Fruit fly (Drosophila melanogaster): ENCODE results near the gene CG9926.

CG9926 gene

dm6 chr3R:13976070-13976492, 25.1 kb upstream of the CG9926 start:
- TF ChIP-seq CG34367 (tag; optimal IDR thresholded peaks at IDR 0.05) = no peak
- no peak for TF ChIP-seq CG14655 (GFP tag; optimal IDR thresholded peaks at IDR 0.05)
- no peak for TF ChIP-seq rn (GFP tag; IDR thresholded peaks at IDR 0.05)
- TF ChIP-seq CG9948 (tag; optimal IDR thresholded peaks at IDR 0.05) = no peak
- TF ChIP-seq CG8301 (tag; optimal IDR thresholded peaks at IDR 0.05) = no peak
- TF ChIP-seq D1 (tag; optimal IDR thresholded peaks at IDR 0.05) = no peak
- TF ChIP-seq CG32121 (GFP tag; IDR thresholded peaks at IDR 0.05) = no peak
- no peak for TF ChIP-seq fd96Ca (GFP tag; IDR thresholded peaks at IDR 0.05)
- no peak for TF ChIP-seq Pif1B (GFP tag; optimal IDR thresholded peaks at IDR 0.05)
- TF ChIP-seq Snoo (tag; optimal IDR thresholded peaks at IDR 0.05) = no peak
- no peak for TF ChIP-seq gl (tag; optimal IDR thresholded peaks at IDR 0.05)
- TF ChIP-seq CG4496 (GFP tag; IDR thresholded peaks at IDR 0.05) = no peak
- TF ChIP-seq Pif1A (GFP tag; optimal IDR thresholded peaks at IDR 0.05) = peak; percentile 7
- TF ChIP-seq Ets98B (GFP tag; IDR thresholded peaks at IDR 0.05) = peak; percentile 39; the same call in 1 of the 2 replicates
- no peak for TF ChIP-seq CG10348 (GFP tag; IDR thresholded peaks at IDR 0.05)
- TF ChIP-seq EcR (GFP tag; optimal IDR thresholded peaks at IDR 0.05) = peak; percentile 85
- TF ChIP-seq CG12605 (GFP tag; IDR thresholded peaks at IDR 0.05) = 0 out of 2 replicates have a peak, but pooled peaks have one; percentile 13
- peak; percentile 22 for TF ChIP-seq CG13204 (GFP tag; optimal IDR thresholded peaks at IDR 0.05)
- no peak for TF ChIP-seq CG17806 (tag; optimal IDR thresholded peaks at IDR 0.05)
- TF ChIP-seq CG15710 (tag; optimal IDR thresholded peaks at IDR 0.05) = no peak
- TF ChIP-seq CG8159 (tag; optimal IDR thresholded peaks at IDR 0.05) = no peak

DNA sequence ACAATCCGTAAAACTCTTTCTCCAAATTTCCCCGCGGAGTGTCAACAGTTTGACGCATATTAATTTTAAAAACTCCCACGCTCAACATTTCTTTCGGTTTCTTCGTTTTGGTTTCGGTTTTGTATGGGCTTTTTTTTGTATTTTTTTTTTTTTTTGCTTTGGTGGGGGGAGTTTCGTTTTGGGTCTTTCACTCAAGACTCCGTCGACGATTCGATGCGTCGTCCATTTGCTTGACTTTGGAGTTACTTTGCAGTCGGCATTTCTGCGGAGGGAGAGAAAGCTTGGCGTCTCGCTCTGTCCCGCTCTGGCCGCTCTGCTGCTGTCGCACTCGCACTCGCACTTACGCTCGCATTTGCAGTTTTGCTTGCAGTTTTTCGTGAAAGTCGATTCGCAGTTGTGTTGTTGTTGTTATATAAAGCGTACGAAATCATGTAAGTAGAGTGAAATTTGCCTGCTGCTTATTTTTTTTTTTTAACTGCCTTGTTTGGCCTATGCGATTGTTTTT, 23.9 kb upstream of the CG9926 start:
- TF ChIP-seq CG32121 (GFP tag; IDR thresholded peaks at IDR 0.05) = no peak
- TF ChIP-seq Pif1B (GFP tag; optimal IDR thresholded peaks at IDR 0.05) = peak; percentile 18
- TF ChIP-seq CG13204 (GFP tag; optimal IDR thresholded peaks at IDR 0.05) = no peak
- TF ChIP-seq fd96Ca (GFP tag; IDR thresholded peaks at IDR 0.05) = no peak
- TF ChIP-seq Snoo (tag; optimal IDR thresholded peaks at IDR 0.05) = peak; percentile 21
- TF ChIP-seq CG12605 (GFP tag; IDR thresholded peaks at IDR 0.05) = no peak
- peak; percentile 53; the same call in 1 of the 3 replicates for TF ChIP-seq CG4496 (GFP tag; IDR thresholded peaks at IDR 0.05)
- no peak for TF ChIP-seq CG9948 (tag; optimal IDR thresholded peaks at IDR 0.05)
- no peak for TF ChIP-seq CG17806 (tag; optimal IDR thresholded peaks at IDR 0.05)
- no peak for TF ChIP-seq gl (tag; optimal IDR thresholded peaks at IDR 0.05)
- no peak for TF ChIP-seq rn (GFP tag; IDR thresholded peaks at IDR 0.05)

DNA sequence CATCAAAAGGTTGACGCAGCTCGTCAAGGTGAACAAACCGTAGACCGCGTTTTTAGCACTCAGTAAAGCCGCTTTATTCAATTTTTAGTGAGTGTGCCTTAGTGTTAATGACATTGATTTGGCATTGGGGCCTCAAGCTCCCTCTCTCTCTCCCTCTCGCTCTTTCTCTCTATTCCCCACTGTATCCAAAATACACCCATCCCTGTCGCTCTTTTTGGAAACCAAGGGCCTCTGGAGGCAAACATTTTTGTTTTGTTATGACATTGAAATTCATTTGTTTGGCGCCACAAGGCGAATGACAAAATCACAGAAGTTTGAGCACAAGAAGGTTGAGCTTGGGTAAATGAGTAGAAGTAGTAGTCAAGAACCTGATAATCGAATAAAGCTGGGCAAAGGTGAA, 21.7 kb upstream of the CG9926 start:
- no peak for TF ChIP-seq Pif1B (GFP tag; optimal IDR thresholded peaks at IDR 0.05)
- TF ChIP-seq Ets98B (GFP tag; IDR thresholded peaks at IDR 0.05) = no peak

DNA sequence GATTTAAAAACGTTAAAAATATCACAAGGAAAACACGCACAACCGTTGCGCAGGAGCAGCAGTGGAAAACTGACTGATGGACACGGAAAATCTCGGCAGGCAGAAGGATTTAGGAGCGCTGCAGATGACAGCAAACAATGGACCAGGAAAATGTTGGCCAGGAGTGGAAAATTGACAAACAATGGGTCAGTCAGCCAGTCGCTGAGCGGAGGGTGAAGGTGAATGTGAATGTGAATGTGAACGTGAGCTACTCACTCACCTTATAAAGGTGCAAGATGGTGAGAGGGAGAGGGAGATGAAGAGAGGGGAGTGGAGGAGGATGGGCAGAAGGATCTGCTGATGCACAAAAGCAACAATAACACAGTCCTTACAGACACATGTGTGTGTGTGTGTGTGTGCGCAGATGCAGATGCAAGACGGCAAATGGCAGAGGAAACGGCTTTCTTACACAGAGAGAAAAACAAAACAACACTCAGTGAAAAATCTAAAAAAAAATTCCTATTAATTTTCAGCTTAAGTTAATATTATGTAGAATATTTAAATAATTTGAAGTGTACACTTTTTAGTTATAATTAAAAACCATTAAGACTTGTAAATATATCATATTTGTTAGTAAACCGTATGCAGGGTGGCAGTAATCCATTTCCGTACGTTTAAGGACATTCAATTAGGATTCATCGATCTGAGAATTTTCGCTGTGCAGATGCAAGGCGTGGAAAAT, 20.9 kb upstream of the CG9926 start:
- TF ChIP-seq CG9948 (tag; optimal IDR thresholded peaks at IDR 0.05) (peak; percentile 3), CG8301 (tag; optimal IDR thresholded peaks at IDR 0.05) (no peak), CG17806 (tag; optimal IDR thresholded peaks at IDR 0.05) (peak; percentile 20)

DNA sequence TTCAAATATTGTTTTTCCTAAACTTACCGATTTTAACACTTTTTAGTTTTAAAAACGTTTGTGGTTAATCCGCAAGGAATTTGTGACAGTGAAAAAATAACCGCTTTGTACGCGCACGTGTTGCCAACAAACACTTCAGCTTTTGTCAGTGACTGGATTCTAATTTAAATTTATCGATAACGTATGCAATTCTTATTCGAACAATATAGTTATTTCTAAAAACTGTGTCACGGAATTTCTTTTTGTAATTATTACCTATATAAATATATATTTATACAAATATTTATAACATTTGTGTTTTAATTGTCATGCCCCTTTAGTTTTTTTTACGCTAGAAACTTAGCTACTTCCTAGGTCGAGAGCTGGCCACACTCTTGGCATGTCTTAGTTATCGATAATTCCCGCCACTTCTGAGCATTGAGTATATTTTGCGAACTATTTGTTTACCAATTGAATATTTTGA, 13.6 kb upstream of the CG9926 start, which contains the start of gene Orc2:
Orc2 (plus strand) TSS at position 373 of the 463 bp plus-strand sequence.
- TF ChIP-seq CG10348 (GFP tag; IDR thresholded peaks at IDR 0.05) (no peak), D1 (tag; optimal IDR thresholded peaks at IDR 0.05) (peak; percentile 13)

DNA sequence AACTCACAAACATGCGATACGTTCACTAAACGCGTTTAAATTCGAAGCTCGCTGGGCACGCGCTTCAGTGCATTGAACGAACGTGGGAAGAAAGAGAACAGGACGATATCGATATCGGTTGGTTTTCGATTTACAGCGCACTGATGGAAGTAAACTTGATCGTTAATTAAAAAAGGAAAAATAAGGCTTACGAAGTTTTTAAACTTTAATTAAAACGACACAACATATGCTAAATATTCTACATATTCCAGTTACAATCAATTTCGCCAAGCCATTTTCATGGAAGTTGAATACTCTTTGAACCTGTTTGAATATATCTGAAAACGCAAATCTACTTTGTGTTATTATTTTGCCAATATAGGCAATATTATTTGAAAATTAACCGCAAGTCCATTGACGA, 13.1 kb upstream of the CG9926 start, which contains the start of gene Kots:
Kots (minus strand) TSS at position 101 of the 400 bp plus-strand sequence.
- TF ChIP-seq CG12605 (GFP tag; IDR thresholded peaks at IDR 0.05) (no peak), CG10348 (GFP tag; IDR thresholded peaks at IDR 0.05) (no peak), fd96Ca (GFP tag; IDR thresholded peaks at IDR 0.05) (no peak), CG15710 (tag; optimal IDR thresholded peaks at IDR 0.05) (no peak), rn (GFP tag; IDR thresholded peaks at IDR 0.05) (no peak), Pif1A (GFP tag; optimal IDR thresholded peaks at IDR 0.05) (no peak), Snoo (tag; optimal IDR thresholded peaks at IDR 0.05) (no peak), CG13204 (GFP tag; optimal IDR thresholded peaks at IDR 0.05) (no peak), Pif1B (GFP tag; optimal IDR thresholded peaks at IDR 0.05) (no peak), D1 (tag; optimal IDR thresholded peaks at IDR 0.05) (no peak), CG9948 (tag; optimal IDR thresholded peaks at IDR 0.05) (no peak)

dm6 chr3R:13958582-13958981, 7.6 kb upstream of the CG9926 start, which contains the start of gene Ipp:
Ipp (plus strand) TSS chr3R:13958789.
- TF ChIP-seq gl (tag; optimal IDR thresholded peaks at IDR 0.05) (peak; percentile 23), CG14655 (GFP tag; optimal IDR thresholded peaks at IDR 0.05) (no peak), CG15710 (tag; optimal IDR thresholded peaks at IDR 0.05) (no peak), Pif1B (GFP tag; optimal IDR thresholded peaks at IDR 0.05) (no peak)
